Worm (Caenorhabditis elegans) whole organism, mixed stage, embryonic: ENCODE measurements around the gene rde-11.

Experiments
- blmp-1 ChIP-seq: fragments of 150-350 bp; optimal IDR thresholded peaks from 2 replicates; lab custom pipeline; 2014; ENCODE audit warnings: missing biosample characterization, missing genetic modification characterization
- elt-1 ChIP-seq: sonication (generic microtip); optimal IDR thresholded peaks from 2 replicates; lab custom pipeline; 2017; ENCODE audit warnings: missing genetic modification characterization, mild to moderate bottlenecking, missing compliant biosample characterization, antibody characterized with exemption, moderate library complexity, borderline replicate concordance; ENCODE audit not compliant: insufficient read depth
- mep-1 ChIP-seq: fragments of 150-350 bp; optimal IDR thresholded peaks from 2 replicates; lab custom pipeline; 2017; ENCODE audit warnings: missing biosample characterization, missing genetic modification reagents, missing genetic modification characterization, inconsistent platforms

ce11 chrIV:13100415-13100814 lies 4.6 kb upstream of the rde-11 start, which contains the start of gene fask-1:
- TF ChIP-seq mep-1 (tag; lab: Kevin White, UChicago): no peak
- no peak for TF ChIP-seq blmp-1 (tag; lab: Kevin White, UChicago)
- no peak for TF ChIP-seq elt-1
